Worm (Caenorhabditis elegans) whole organism, L2 larva: ENCODE results near the gene VC5.2.
"Not testable (repeated sequence)": the region's sequence is repeated elsewhere in the genome, so short reads cannot be mapped to it uniquely, and the experiment has no call there.

Experiments
- C34F6.9 ChIP-seq: fragments of 150-350 bp; optimal IDR thresholded peaks from 2 replicates; lab custom pipeline; 2014; ENCODE audit warnings: missing biosample characterization, missing genetic modification characterization
- F13H6.1 ChIP-seq: sonication (generic microtip); optimal IDR thresholded peaks from 2 replicates; lab custom pipeline; 2016; ENCODE audit warnings: missing genetic modification characterization, missing compliant biosample characterization
- Y55F3AM.14 ChIP-seq: fragments of 200-800 bp; sonication (Bioruptor generic); optimal IDR thresholded peaks from 2 replicates; lab custom pipeline; 2018; ENCODE audit warnings: mild to moderate bottlenecking, missing genetic modification characterization, missing compliant biosample characterization
- ZK546.5 ChIP-seq: sonication (generic microtip); optimal IDR thresholded peaks from 2 replicates; lab custom pipeline; 2017; ENCODE audit warnings: missing biosample characterization, missing genetic modification characterization
- alr-1 ChIP-seq: fragments of 150-350 bp; optimal IDR thresholded peaks from 2 replicates; lab custom pipeline; 2014; ENCODE audit warnings: missing biosample characterization, missing genetic modification characterization
- aly-2 ChIP-seq: fragments of 150-350 bp; optimal IDR thresholded peaks from 2 replicates; lab custom pipeline; 2014; ENCODE audit warnings: missing biosample characterization, missing genetic modification characterization
- ama-1 ChIP-seq: fragments of 150-350 bp; optimal IDR thresholded peaks from 2 replicates; lab custom pipeline; 2018; ENCODE audit warnings: inconsistent platforms
- blmp-1 ChIP-seq: sonication (generic microtip); optimal IDR thresholded peaks from 2 replicates; lab custom pipeline; 2017; ENCODE audit warnings: missing genetic modification characterization, mild to moderate bottlenecking, missing compliant biosample characterization, antibody characterized with exemption, moderate library complexity; ENCODE audit not compliant: insufficient read depth
- ceh-16 ChIP-seq: fragments of 150-350 bp; optimal IDR thresholded peaks from 2 replicates; lab custom pipeline; 2014; ENCODE audit warnings: missing biosample characterization, missing genetic modification characterization
- ceh-82 ChIP-seq: fragments of 150-350 bp; optimal IDR thresholded peaks from 2 replicates; lab custom pipeline; 2014; ENCODE audit warnings: missing biosample characterization, missing genetic modification characterization
- crh-2 ChIP-seq: sonication (generic microtip); optimal IDR thresholded peaks from 2 replicates; lab custom pipeline; 2017; ENCODE audit warnings: missing biosample characterization, missing genetic modification characterization
- egl-27 ChIP-seq: sonication (generic microtip); optimal IDR thresholded peaks from 3 replicates; lab custom pipeline; 2017; ENCODE audit warnings: missing biosample characterization, missing genetic modification reagents, missing genetic modification characterization
- elt-1 ChIP-seq: fragments of 150-350 bp; optimal IDR thresholded peaks from 2 replicates; lab custom pipeline; 2014; ENCODE audit warnings: missing biosample characterization, missing genetic modification characterization
- elt-3 ChIP-seq: sonication (generic microtip); optimal IDR thresholded peaks from 2 replicates; lab custom pipeline; 2017; ENCODE audit warnings: missing biosample characterization, missing genetic modification characterization
- lin-11 ChIP-seq: fragments of 150-350 bp; sonication (generic microtip); optimal IDR thresholded peaks from 2 replicates; lab custom pipeline; 2014; ENCODE audit warnings: missing biosample characterization, missing genetic modification characterization, inconsistent platforms, mixed read lengths
- lin-13 ChIP-seq: fragments of 150-350 bp; optimal IDR thresholded peaks from 2 replicates; lab custom pipeline; 2014; ENCODE audit warnings: missing biosample characterization, missing genetic modification reagents, missing genetic modification characterization
- mdl-1 ChIP-seq, 2 experiments: fragments of 150-350 bp in 1 of 2; sonication (generic microtip) in 1 of 2; optimal IDR thresholded peaks; 2 replicates each; lab custom pipeline; 2017; ENCODE audit warnings: missing biosample characterization in 2 of 2, missing genetic modification characterization in 2 of 2
- nhr-11 ChIP-seq: fragments of 150-350 bp; optimal IDR thresholded peaks from 2 replicates; lab custom pipeline; 2014; ENCODE audit warnings: missing biosample characterization, missing genetic modification characterization
- nhr-129 ChIP-seq: fragments of 150-350 bp; optimal IDR thresholded peaks from 2 replicates; lab custom pipeline; 2014; ENCODE audit warnings: missing biosample characterization, missing genetic modification characterization
- nhr-25 ChIP-seq: fragments of 150-350 bp; sonication (generic microtip); optimal IDR thresholded peaks from 3 replicates; lab custom pipeline; 2014; ENCODE audit warnings: missing biosample characterization, missing genetic modification characterization
- nhr-6 ChIP-seq: fragments of 150-350 bp; optimal IDR thresholded peaks from 2 replicates; lab custom pipeline; 2014; ENCODE audit warnings: missing biosample characterization, missing genetic modification characterization
- nhr-77 ChIP-seq: fragments of 150-350 bp; optimal IDR thresholded peaks from 2 replicates; lab custom pipeline; 2014; ENCODE audit warnings: missing biosample characterization, missing genetic modification characterization
- skn-1 ChIP-seq: sonication (generic microtip); optimal IDR thresholded peaks from 2 replicates; lab custom pipeline; 2017; ENCODE audit warnings: missing biosample characterization, missing genetic modification characterization
- sma-3 ChIP-seq: sonication (generic microtip); optimal IDR thresholded peaks from 2 replicates; lab custom pipeline; 2016; ENCODE audit warnings: missing genetic modification reagents, missing genetic modification characterization, missing compliant biosample characterization
- sma-9 ChIP-seq, 2 experiments: fragments of 150-350 bp in 1 of 2; sonication (generic microtip) in 1 of 2; optimal IDR thresholded peaks; 2 replicates each; lab custom pipeline; 2014 to 2016; ENCODE audit warnings: missing genetic modification characterization in 2 of 2, mild to moderate bottlenecking in 1 of 2, missing biosample characterization in 1 of 2, missing compliant biosample characterization in 1 of 2, missing genetic modification reagents in 1 of 2, moderate library complexity in 1 of 2
- snpc-4 ChIP-seq: fragments of 150-350 bp; optimal IDR thresholded peaks from 2 replicates; lab custom pipeline; 2014; ENCODE audit warnings: missing biosample characterization, missing genetic modification characterization
- unc-39 ChIP-seq: fragments of 150-350 bp; optimal IDR thresholded peaks from 2 replicates; lab custom pipeline; 2014; ENCODE audit warnings: missing biosample characterization, missing genetic modification characterization
- unc-62 ChIP-seq: fragments of 150-350 bp; optimal IDR thresholded peaks from 2 replicates; lab custom pipeline; 2014; ENCODE audit warnings: missing biosample characterization, missing genetic modification reagents, missing genetic modification characterization
- zag-1 ChIP-seq: fragments of 150-350 bp; optimal IDR thresholded peaks from 2 replicates; lab custom pipeline; 2014; ENCODE audit warnings: missing biosample characterization, missing genetic modification characterization
- ztf-1 ChIP-seq: fragments of 200-800 bp; sonication (Bioruptor generic); conservative IDR thresholded peaks from 2 replicates; pipeline ENCODE4 v1.3.6; 2022; ENCODE audit warnings: missing genetic modification characterization, missing compliant biosample characterization
- ztf-11 ChIP-seq: sonication (generic microtip); optimal IDR thresholded peaks from 2 replicates; lab custom pipeline; 2017; ENCODE audit warnings: missing biosample characterization, missing genetic modification characterization

The VC5.2 gene

ce11 chrV:7050153-7050552, 35.6 kb upstream of the VC5.2 start:
- TF ChIP-seq elt-1 (no peak), egl-27 (tag; lab: Kevin White, UChicago) (no peak), Y55F3AM.14 (GFP tag; lab: Kevin White, UChicago) (no peak), unc-39 (tag; lab: Kevin White, UChicago) (no peak), mdl-1 (tag; optimal IDR thresholded peaks at IDR 0.05; lab: Kevin White, UChicago) (no peak), nhr-129 (tag; lab: Kevin White, UChicago) (no peak), ama-1 (no peak), alr-1 (no peak)

ce11 chrV:7051133-7051765, 34.5 kb upstream of the VC5.2 start, which contains the start of the genes tofu-2 and spig-1:
tofu-2 (minus strand) TSS chrV:7051248.
spig-1 (plus strand) TSS chrV:7051715.
- no peak for TF ChIP-seq ceh-82 (tag; lab: Kevin White, UChicago)
- TF ChIP-seq snpc-4 (tag; lab: Kevin White, UChicago): no peak
- TF ChIP-seq C34F6.9 (tag; lab: Kevin White, UChicago): no peak
- no peak for TF ChIP-seq ztf-1 (GFP tag; lab: Robert Waterston, UW)
- no peak for TF ChIP-seq nhr-6 (tag; lab: Kevin White, UChicago)
- TF ChIP-seq unc-62 (GFP tag; lab: Kevin White, UChicago): no peak
- TF ChIP-seq zag-1 (tag; lab: Kevin White, UChicago): no peak
- no peak for TF ChIP-seq nhr-25

ce11 chrV:7053100-7053499, 32.7 kb upstream of the VC5.2 start, which contains the start of gene txt-17:
txt-17 (minus strand) TSS chrV:7053200.
- TF ChIP-seq lin-11 (tag; lab: Kevin White, UChicago) (no peak), ZK546.5 (no peak), egl-27 (tag; lab: Kevin White, UChicago) (no peak), ztf-11 (tag; lab: Kevin White, UChicago) (no peak), C34F6.9 (tag; lab: Kevin White, UChicago) (no peak), nhr-11 (no peak), elt-3 (no peak), elt-1 (no peak), Y55F3AM.14 (GFP tag; lab: Kevin White, UChicago) (no peak), nhr-77 (tag; lab: Kevin White, UChicago) (no peak), aly-2 (no peak), skn-1 (tag; lab: Kevin White, UChicago) (no peak), ztf-1 (GFP tag; lab: Robert Waterston, UW) (no peak)

ce11 chrV:7054598-7054997, 31.2 kb upstream of the VC5.2 start, which contains the start of gene spig-8:
spig-8 (plus strand) TSS chrV:7054898.
- no peak for TF ChIP-seq lin-13 (GFP tag; lab: Kevin White, UChicago)
- no peak for TF ChIP-seq ceh-16
- TF ChIP-seq crh-2: no peak
- TF ChIP-seq ceh-82 (tag; lab: Kevin White, UChicago): no peak
- TF ChIP-seq blmp-1: no peak
- TF ChIP-seq sma-9 (GFP tag; optimal IDR thresholded peaks at IDR 0.05; lab: Kevin White, UChicago): no peak
- no peak for TF ChIP-seq sma-9 (tag; optimal IDR thresholded peaks at IDR 0.05; lab: Kevin White, UChicago)

ce11 chrV:7057795-7058194, 28.0 kb upstream of the VC5.2 start, which contains the start of gene Y57E12AL.2:
Y57E12AL.2 (plus strand) TSS chrV:7058095.
- not testable (repeated sequence) for TF ChIP-seq nhr-25; F13H6.1 (tag; lab: Kevin White, UChicago); C34F6.9 (tag; lab: Kevin White, UChicago)

ce11 chrV:7059350-7059749, 26.4 kb upstream of the VC5.2 start, which contains the start of gene mdt-6:
mdt-6 (minus strand) TSS chrV:7059624.
- no peak for TF ChIP-seq sma-3 (GFP tag; lab: Kevin White, UChicago)
- TF ChIP-seq nhr-6 (tag; lab: Kevin White, UChicago): no peak
- TF ChIP-seq, all 48 proteins: peak for 0
